Worm (Caenorhabditis elegans): ENCODE data around the gene toca-2.
A peak's percentile ranks its signal among the peaks of the same experiment; 100 is the strongest.

Gene toca-2

DNA sequence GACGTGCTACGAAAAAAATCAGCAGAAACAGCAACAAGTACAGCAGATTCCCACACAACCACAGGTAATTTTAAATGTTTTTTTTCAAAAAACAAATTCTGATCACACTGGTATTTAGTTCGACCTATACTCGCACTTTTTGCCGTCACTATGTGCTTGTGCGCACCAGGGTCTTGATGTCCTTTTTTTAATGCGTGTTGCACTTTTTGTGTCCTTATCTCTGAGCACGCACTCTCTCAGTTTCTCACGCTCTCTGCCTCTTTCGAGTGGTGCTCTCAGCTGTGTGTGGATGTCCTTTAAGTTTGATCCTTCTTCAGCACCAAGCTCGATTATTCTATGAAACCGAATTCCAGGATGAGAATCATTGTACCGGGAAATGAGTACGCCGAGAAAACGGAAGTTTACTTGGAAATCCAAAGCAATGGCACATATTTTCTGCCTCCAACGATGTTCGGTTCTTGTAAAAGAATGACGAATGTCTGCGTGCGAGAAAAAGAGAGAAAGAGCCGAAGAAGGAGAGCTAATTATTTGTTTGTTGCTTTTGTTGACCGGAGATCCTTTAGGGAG lies 37.2 kb upstream of the toca-2 start (continued):
- TF ChIP-seq arid-1 (GFP tag; conservative IDR thresholded peaks at IDR 0.05) (no peak), lir-3 (tag; optimal IDR thresholded peaks at IDR 0.05) (no peak), ceh-62 (tag; optimal IDR thresholded peaks at IDR 0.05) (no peak), nhr-28 (tag; optimal IDR thresholded peaks at IDR 0.05) (peak; percentile 38), nhr-41 (GFP tag; IDR thresholded peaks at IDR 0.05) (no peak), hif-1 (tag; optimal IDR thresholded peaks at IDR 0.05) (no peak), saeg-2 (GFP tag; IDR thresholded peaks at IDR 0.05) (no peak), tag-97 (GFP tag; IDR thresholded peaks at IDR 0.05) (no peak), zfp-2 (tag; optimal IDR thresholded peaks at IDR 0.05) (no peak), R02D3.7 (tag; optimal IDR thresholded peaks at IDR 0.05) (no peak), dve-1 (tag; optimal IDR thresholded peaks at IDR 0.05; ENCODE audit: insufficient read depth) (peak; percentile 35), ztf-11 (tag; optimal IDR thresholded peaks at IDR 0.05) (no peak), zip-2 (tag; optimal IDR thresholded peaks at IDR 0.05) (no peak), nhr-25 (tag; optimal IDR thresholded peaks at IDR 0.05; ENCODE audit: borderline replicate concordance, insufficient read depth) (no peak), ces-1 (GFP tag; optimal IDR thresholded peaks at IDR 0.05) (no peak), F26F4.8 (GFP tag; conservative IDR thresholded peaks at IDR 0.05) (no peak), T26A8.4 (GFP tag; IDR thresholded peaks at IDR 0.05) (no peak), daf-16 (GFP tag; optimal IDR thresholded peaks at IDR 0.05) (no peak), daf-16 (tag; optimal IDR thresholded peaks at IDR 0.05) (peak; percentile 11), ceh-28 (tag; optimal IDR thresholded peaks at IDR 0.05) (no peak), ZK337.2 (GFP tag; IDR thresholded peaks at IDR 0.05) (no peak), spr-1 (tag; optimal IDR thresholded peaks at IDR 0.05) (no peak), Y75B8A.6 (GFP tag; IDR thresholded peaks at IDR 0.05) (no peak), zag-1 (tag; optimal IDR thresholded peaks at IDR 0.05) (no peak), lin-15B (tag; optimal IDR thresholded peaks at IDR 0.05) (no peak), Y105C5A.15 (GFP tag; IDR thresholded peaks at IDR 0.05) (no peak), unc-62 (GFP tag; optimal IDR thresholded peaks at IDR 0.05 in 1 of 2) (peak in 1 of 2 experiments; percentile 42), unc-62 (tag; optimal IDR thresholded peaks at IDR 0.05) (no peak), nhr-77 (tag; optimal IDR thresholded peaks at IDR 0.05) (no peak), php-3 (GFP tag; IDR thresholded peaks at IDR 0.05) (no peak), cey-2 (tag; optimal IDR thresholded peaks at IDR 0.05; ENCODE audit: borderline replicate concordance, insufficient read depth) (no peak), Y5F2A.4 (GFP tag; optimal IDR thresholded peaks at IDR 0.05) (no peak), nhr-11 (tag; optimal IDR thresholded peaks at IDR 0.05) (peak; percentile 49), rbr-2 (tag; optimal IDR thresholded peaks at IDR 0.05) (no peak), unc-39 (tag; optimal IDR thresholded peaks at IDR 0.05) (no peak), daf-19 (GFP tag; conservative IDR thresholded peaks at IDR 0.05) (no peak), mes-2 (tag; optimal IDR thresholded peaks at IDR 0.05; ENCODE audit: poor library complexity, severe bottlenecking) (no peak), tra-1 (GFP tag; IDR thresholded peaks at IDR 0.05) (no peak), nhr-237 (tag; optimal IDR thresholded peaks at IDR 0.05) (no peak), D1046.2 (GFP tag; IDR thresholded peaks at IDR 0.05) (no peak), duxl-1 (tag; optimal IDR thresholded peaks at IDR 0.05; ENCODE audit: poor library complexity) (no peak), dmd-6 (GFP tag; IDR thresholded peaks at IDR 0.05) (peak; percentile 23; the same call in 1 of the 2 replicates), nhr-102 (tag; optimal IDR thresholded peaks at IDR 0.05) (no peak), egl-27 (tag; optimal IDR thresholded peaks at IDR 0.05) (no peak), spr-3 (GFP tag; optimal IDR thresholded peaks at IDR 0.05) (no peak), ceh-82 (tag; optimal IDR thresholded peaks at IDR 0.05) (no peak), ceh-32 (tag; optimal IDR thresholded peaks at IDR 0.05; ENCODE audit: poor library complexity) (no peak), jun-1 (tag; optimal IDR thresholded peaks at IDR 0.05) (no peak), zfp-3 (GFP tag; conservative IDR thresholded peaks at IDR 0.05) (no peak), hmg-1.1 (GFP tag; IDR thresholded peaks at IDR 0.05) (no peak), ZK546.5 (tag; optimal IDR thresholded peaks at IDR 0.05) (no peak)

Data from whole organism, L4 larva.